Fruit fly (Drosophila melanogaster) whole organism, embryonic: ENCODE results near the gene Ak3.
A peak's percentile ranks its signal among the peaks of the same experiment; 100 is the strongest.

Source experiments
- Ada2b ChIP-seq: fragments of 200-800 bp; sonication (Bioruptor generic); IDR thresholded peaks from 2 replicates; pipeline ENCODE4 v1.3.6; 2022; ENCODE audit warnings: missing biosample characterization, missing genetic modification characterization
- Atf6 ChIP-seq: fragments of 200-800 bp; sonication (Bioruptor generic); IDR thresholded peaks from 2 replicates; pipeline ENCODE4 v1.3.6; 2022; ENCODE audit warnings: missing biosample characterization, missing genetic modification characterization
- BEAF-32 ChIP-seq: fragments of 200-800 bp; sonication (Bioruptor generic); optimal IDR thresholded peaks from 3 replicates; lab custom pipeline; 2017; ENCODE audit warnings: missing biosample characterization, missing genetic modification characterization, mild to moderate bottlenecking, moderate library complexity, missing genetic modification reagents
- Blimp-1 ChIP-seq: fragments of 200-800 bp; sonication (Bioruptor generic); optimal IDR thresholded peaks from 3 replicates; lab custom pipeline; 2018; ENCODE audit warnings: missing biosample characterization, missing genetic modification characterization, mild to moderate bottlenecking, moderate library complexity, missing genetic modification reagents
- CG10274 ChIP-seq: fragments of 200-800 bp; sonication (Bioruptor generic); optimal IDR thresholded peaks from 3 replicates; lab custom pipeline; 2017; ENCODE audit warnings: missing biosample characterization, mild to moderate bottlenecking, missing genetic modification characterization
- CG11398 ChIP-seq: fragments of 200-800 bp; sonication (Bioruptor generic); optimal IDR thresholded peaks from 2 replicates; lab custom pipeline; 2016; ENCODE audit warnings: missing biosample characterization, missing genetic modification characterization
- CG12659 ChIP-seq: fragments of 200-800 bp; sonication (Bioruptor generic); optimal IDR thresholded peaks from 3 replicates; lab custom pipeline; 2017; ENCODE audit warnings: mild to moderate bottlenecking, missing biosample characterization, missing genetic modification reagents, missing genetic modification characterization
- CG14050 ChIP-seq: fragments of 200-800 bp; sonication (Bioruptor generic); IDR thresholded peaks from 3 replicates; pipeline ENCODE4 v1.3.6; 2022; ENCODE audit warnings: missing biosample characterization, missing genetic modification characterization
- CG15479 ChIP-seq: fragments of 200-800 bp; sonication (Bioruptor generic); optimal IDR thresholded peaks from 3 replicates; lab custom pipeline; 2019; ENCODE audit warnings: missing biosample characterization, mild to moderate bottlenecking, missing genetic modification characterization, moderate library complexity
- CG18011 ChIP-seq: fragments of 200-800 bp; sonication (Bioruptor generic); optimal IDR thresholded peaks from 2 replicates; lab custom pipeline; 2017; ENCODE audit warnings: missing biosample characterization, missing genetic modification characterization, mild to moderate bottlenecking, moderate library complexity, missing genotype
- CG18764 ChIP-seq: fragments of 200-800 bp; sonication (Bioruptor generic); optimal IDR thresholded peaks from 3 replicates; lab custom pipeline; 2016; ENCODE audit warnings: missing biosample characterization, missing genetic modification characterization
- CG32767 ChIP-seq: fragments of 200-800 bp; sonication (Bioruptor generic); IDR thresholded peaks from 2 replicates; pipeline ENCODE4 v1.3.6; 2022; ENCODE audit warnings: missing biosample characterization, missing genetic modification characterization
- CG7372 ChIP-seq: fragments of 200-800 bp; sonication (Bioruptor generic); IDR thresholded peaks from 2 replicates; pipeline ENCODE4 v1.3.6; 2022; ENCODE audit warnings: missing biosample characterization, missing genetic modification characterization
- CG7987 ChIP-seq: fragments of 200-800 bp; sonication (Bioruptor generic); optimal IDR thresholded peaks from 2 replicates; lab custom pipeline; 2018; ENCODE audit warnings: missing biosample characterization, mild to moderate bottlenecking, missing genetic modification characterization, moderate library complexity
- CG9727 ChIP-seq: fragments of 200-800 bp; sonication (Bioruptor generic); optimal IDR thresholded peaks from 3 replicates; lab custom pipeline; 2017; ENCODE audit warnings: missing biosample characterization, mild to moderate bottlenecking, missing genetic modification characterization
- CG9797 ChIP-seq: fragments of 200-800 bp; sonication (Bioruptor generic); optimal IDR thresholded peaks from 3 replicates; lab custom pipeline; 2018; ENCODE audit warnings: missing biosample characterization, mild to moderate bottlenecking, missing genetic modification characterization
- CTCF ChIP-seq: fragments of 200-800 bp; sonication (Bioruptor generic); optimal IDR thresholded peaks from 2 replicates; lab custom pipeline; 2017; ENCODE audit warnings: missing biosample characterization, mild to moderate bottlenecking, missing genetic modification characterization, moderate library complexity
- D19A ChIP-seq: fragments of 200-800 bp; optimal IDR thresholded peaks from 3 replicates; lab custom pipeline; 2019; ENCODE audit warnings: missing biosample characterization, mild to moderate bottlenecking, missing genetic modification characterization, moderate library complexity
- Dip3 ChIP-seq: fragments of 200-800 bp; sonication (Bioruptor generic); optimal IDR thresholded peaks from 3 replicates; lab custom pipeline; 2016; ENCODE audit warnings: missing biosample characterization, missing genetic modification characterization
- Dll ChIP-seq: fragments of 200-800 bp; sonication (Bioruptor generic); IDR thresholded peaks from 4 replicates; pipeline ENCODE4 v1.3.6; 2022; ENCODE audit warnings: missing biosample characterization, missing genetic modification characterization; ENCODE audit not compliant: partially characterized antibody
- Doc3 ChIP-seq: fragments of 200-800 bp; sonication (Bioruptor generic); IDR thresholded peaks from 3 replicates; pipeline ENCODE4 v1.3.6; 2022; ENCODE audit warnings: missing biosample characterization, missing genetic modification characterization; ENCODE audit not compliant: partially characterized antibody
- Dp ChIP-seq: fragments of 200-800 bp; sonication (Bioruptor generic); optimal IDR thresholded peaks from 2 replicates; lab custom pipeline; 2018; ENCODE audit warnings: missing biosample characterization, mild to moderate bottlenecking, missing genetic modification characterization, moderate library complexity
- Drgx ChIP-seq: fragments of 200-800 bp; sonication (Bioruptor generic); IDR thresholded peaks from 2 replicates; pipeline ENCODE4 v1.3.6; 2022; ENCODE audit warnings: missing biosample characterization, missing genetic modification characterization
- HLHmδ ChIP-seq: fragments of 200-800 bp; sonication (Bioruptor generic); optimal IDR thresholded peaks from 2 replicates; lab custom pipeline; 2018; ENCODE audit warnings: missing biosample characterization, mild to moderate bottlenecking, missing genetic modification characterization, moderate library complexity
- Lhr ChIP-seq: fragments of 200-800 bp; sonication (Bioruptor generic); optimal IDR thresholded peaks from 3 replicates; lab custom pipeline; 2017; ENCODE audit warnings: mild to moderate bottlenecking, missing biosample characterization, missing genetic modification reagents, missing genetic modification characterization
- MTF-1 ChIP-seq: fragments of 200-800 bp; sonication (Bioruptor generic); optimal IDR thresholded peaks from 2 replicates; lab custom pipeline; 2018; ENCODE audit warnings: missing biosample characterization, mild to moderate bottlenecking, missing genetic modification characterization, borderline replicate concordance
- Mes4 ChIP-seq: fragments of 200-800 bp; sonication (Bioruptor generic); optimal IDR thresholded peaks from 2 replicates; lab custom pipeline; 2016; ENCODE audit warnings: missing biosample characterization, missing genetic modification characterization
- Stat92E ChIP-seq, 3 experiments: fragments of >200 bp in 2 of 3; fragments of 200-800 bp in 1 of 3; sonication (Bioruptor generic) in 1 of 3; optimal IDR thresholded peaks; 2 replicates each; lab custom pipeline; 2017 to 2019; ENCODE audit warnings: missing biosample characterization in 3 of 3, missing genetic modification characterization in 3 of 3, mild to moderate bottlenecking in 1 of 3, moderate library complexity in 1 of 3
- Usf ChIP-seq: fragments of 200-800 bp; sonication (Bioruptor generic); optimal IDR thresholded peaks from 2 replicates; lab custom pipeline; 2017; ENCODE audit warnings: missing genotype, missing biosample characterization, missing genetic modification characterization
- aop ChIP-seq: fragments of 200-800 bp; sonication (Bioruptor generic); IDR thresholded peaks from 2 replicates; pipeline ENCODE4 v1.3.6; 2022; ENCODE audit warnings: missing biosample characterization, missing genetic modification characterization
- br ChIP-seq: fragments of >200 bp; optimal IDR thresholded peaks from 2 replicates; lab custom pipeline; 2017
- cato ChIP-seq: fragments of 200-800 bp; sonication (Bioruptor generic); optimal IDR thresholded peaks from 2 replicates; lab custom pipeline; 2016; ENCODE audit warnings: missing biosample characterization, missing genetic modification characterization, borderline replicate concordance
- cwo ChIP-seq: fragments of 200-800 bp; sonication (Bioruptor generic); optimal IDR thresholded peaks from 3 replicates; lab custom pipeline; 2017; ENCODE audit warnings: missing biosample characterization, missing genetic modification characterization, mild to moderate bottlenecking, moderate library complexity, missing genetic modification reagents
- gsb ChIP-seq: fragments of 200-800 bp; sonication (Bioruptor generic); IDR thresholded peaks from 2 replicates; pipeline ENCODE4 v1.3.6; 2022; ENCODE audit warnings: missing biosample characterization, missing genetic modification characterization
- hb ChIP-seq: fragments of 200-800 bp; sonication (Bioruptor generic); IDR thresholded peaks from 3 replicates; pipeline ENCODE4 v1.3.6; 2022; ENCODE audit warnings: missing biosample characterization, missing genetic modification characterization; ENCODE audit not compliant: partially characterized antibody
- ind ChIP-seq: fragments of 200-800 bp; sonication (Bioruptor generic); optimal IDR thresholded peaks from 3 replicates; lab custom pipeline; 2016; ENCODE audit warnings: missing biosample characterization, missing genetic modification characterization
- insv ChIP-seq, 2 experiments: fragments of 200-800 bp; sonication (Bioruptor generic); optimal IDR thresholded peaks; 3 replicates each; lab custom pipeline; 2016 to 2018; ENCODE audit warnings: missing biosample characterization in 2 of 2, missing genetic modification characterization in 2 of 2
- knrl ChIP-seq: fragments of 200-800 bp; sonication (Bioruptor generic); IDR thresholded peaks from 3 replicates; pipeline ENCODE4 v1.3.6; 2022; ENCODE audit warnings: missing biosample characterization, missing genetic modification characterization; ENCODE audit not compliant: partially characterized antibody
- maf-S ChIP-seq: fragments of 200-800 bp; sonication (Bioruptor generic); optimal IDR thresholded peaks from 2 replicates; lab custom pipeline; 2016; ENCODE audit warnings: missing biosample characterization, missing genetic modification characterization
- mirr ChIP-seq: fragments of 200-800 bp; sonication (Bioruptor generic); optimal IDR thresholded peaks from 3 replicates; lab custom pipeline; 2018; ENCODE audit warnings: missing biosample characterization, mild to moderate bottlenecking, missing genetic modification characterization
- pfk ChIP-seq: fragments of 200-800 bp; sonication (Bioruptor generic); optimal IDR thresholded peaks from 2 replicates; lab custom pipeline; 2018; ENCODE audit warnings: missing biosample characterization, mild to moderate bottlenecking, missing genetic modification characterization, moderate library complexity
- psq ChIP-seq: fragments of 200-800 bp; sonication (Bioruptor generic); optimal IDR thresholded peaks from 2 replicates; lab custom pipeline; 2017; ENCODE audit warnings: missing biosample characterization, missing genetic modification characterization
- pum ChIP-seq: fragments of 200-800 bp; sonication (Bioruptor generic); optimal IDR thresholded peaks from 2 replicates; lab custom pipeline; 2016; ENCODE audit warnings: missing biosample characterization, missing genetic modification characterization
- run ChIP-seq: fragments of 200-800 bp; sonication (Bioruptor generic); optimal IDR thresholded peaks from 3 replicates; lab custom pipeline; 2018; ENCODE audit warnings: missing biosample characterization, mild to moderate bottlenecking, missing genetic modification characterization
- slbo ChIP-seq: fragments of 200-800 bp; sonication (Bioruptor generic); IDR thresholded peaks from 2 replicates; pipeline ENCODE4 v1.3.6; 2022; ENCODE audit warnings: missing biosample characterization, missing genetic modification characterization
- slp2 ChIP-seq: fragments of 200-800 bp; sonication (Bioruptor generic); optimal IDR thresholded peaks from 2 replicates; lab custom pipeline; 2016; ENCODE audit warnings: missing biosample characterization, missing genetic modification characterization
- stwl ChIP-seq: fragments of 200-800 bp; sonication (Bioruptor generic); optimal IDR thresholded peaks from 3 replicates; lab custom pipeline; 2018; ENCODE audit warnings: missing biosample characterization, mild to moderate bottlenecking, missing genetic modification characterization, moderate library complexity
- tup ChIP-seq: fragments of 200-800 bp; sonication (Bioruptor generic); optimal IDR thresholded peaks from 2 replicates; lab custom pipeline; 2016; ENCODE audit warnings: missing biosample characterization, mild to moderate bottlenecking, missing genetic modification characterization, moderate library complexity
- tx ChIP-seq: fragments of 200-800 bp; sonication (Bioruptor generic); optimal IDR thresholded peaks from 2 replicates; lab custom pipeline; 2016; ENCODE audit warnings: missing biosample characterization, missing genetic modification characterization

Ak3 gene

DNA sequence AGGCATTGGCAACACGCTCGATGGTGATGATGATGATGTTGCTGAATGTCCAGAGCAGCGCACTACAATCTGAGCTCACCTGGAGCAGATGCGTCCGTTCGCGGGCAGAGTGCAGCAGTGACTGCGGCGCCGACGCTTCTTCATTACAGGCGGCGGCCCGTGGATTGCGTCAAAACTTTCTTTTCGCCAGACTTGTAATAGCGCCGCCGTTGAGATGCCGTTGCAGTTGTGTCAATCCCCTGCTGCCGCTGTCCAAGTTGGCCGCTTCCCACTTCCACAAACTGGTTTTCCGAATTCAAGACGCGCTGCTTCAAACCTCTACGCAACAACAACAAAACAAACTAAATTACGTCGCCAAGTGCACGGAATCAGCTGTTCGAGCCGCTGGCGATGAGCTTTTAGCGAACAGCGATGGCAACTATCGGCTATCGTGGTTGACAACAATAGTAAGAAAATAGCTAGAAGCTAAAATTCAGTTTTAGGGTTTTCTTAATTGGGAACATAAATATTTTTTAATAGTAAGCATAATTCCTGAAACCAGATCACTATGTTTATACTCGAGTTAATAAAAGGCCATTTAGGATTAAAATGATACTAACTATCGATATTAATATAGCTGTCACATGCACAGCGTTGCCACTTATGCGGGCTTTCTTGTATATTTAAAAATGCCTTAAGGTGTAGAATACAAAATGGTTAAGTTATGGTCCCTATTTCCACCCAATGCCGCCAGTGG lies 7.4 kb downstream of the Ak3 start, which contains the start of gene Tpc1 (continued):
- TF ChIP-seq MTF-1: no peak
- TF ChIP-seq CG11398 (GFP tag; lab: Kevin White, UChicago): no peak
- TF ChIP-seq cato (GFP tag; lab: Kevin White, UChicago): no peak
- no peak for TF ChIP-seq CG14050 (GFP tag; lab: Robert Waterston, UW)
- no peak for TF ChIP-seq Mes4 (GFP tag; lab: Kevin White, UChicago)
- TF ChIP-seq BEAF-32: peak; percentile 95
- TF ChIP-seq Stat92E (GFP tag; optimal IDR thresholded peaks at IDR 0.05; lab: Kevin White, UChicago): peak in 1 of 3 experiments; percentile 54
- TF ChIP-seq run (tag; lab: Kevin White, UChicago): no peak
- TF ChIP-seq br: no peak
- TF ChIP-seq hb: peak; percentile 71
- peak; percentile 89 for TF ChIP-seq Dp
- no peak for TF ChIP-seq CTCF
- no peak for TF ChIP-seq mirr (GFP tag; lab: Kevin White, UChicago)
- peak; percentile 26 for TF ChIP-seq tx (GFP tag; lab: Kevin White, UChicago)
- no peak for TF ChIP-seq Atf6 (GFP tag; lab: Robert Waterston, UW)
- TF ChIP-seq D19A (tag; lab: Kevin White, UChicago): no peak
- peak; percentile 36 for TF ChIP-seq HLHmδ (GFP tag; lab: Kevin White, UChicago)
- TF ChIP-seq cwo (GFP tag; lab: Kevin White, UChicago): no peak
- TF ChIP-seq CG32767 (GFP tag; lab: Robert Waterston, UW): no peak
- TF ChIP-seq Usf (GFP tag; lab: Kevin White, UChicago): no peak
- TF ChIP-seq pum (GFP tag; lab: Kevin White, UChicago): peak; percentile 27
- TF ChIP-seq Ada2b: no peak
- peak; percentile 46; the same call in 1 of the 2 replicates for TF ChIP-seq slbo (GFP tag; lab: Robert Waterston, UW)
- TF ChIP-seq CG7372 (GFP tag; lab: Robert Waterston, UW): no peak
- TF ChIP-seq CG10274 (GFP tag; lab: Kevin White, UChicago): no peak
- no peak for TF ChIP-seq CG18764 (GFP tag; lab: Kevin White, UChicago)
- TF ChIP-seq ind (GFP tag; lab: Kevin White, UChicago): peak; percentile 14
- TF ChIP-seq psq: no peak
- TF ChIP-seq maf-S: peak; percentile 41
- TF ChIP-seq CG7987 (GFP tag; lab: Kevin White, UChicago): no peak
- TF ChIP-seq Dip3 (GFP tag; lab: Kevin White, UChicago): peak; percentile 40
- TF ChIP-seq Drgx (GFP tag; lab: Robert Waterston, UW): no peak
- no peak for TF ChIP-seq insv (GFP tag; optimal IDR thresholded peaks at IDR 0.05; lab: Kevin White, UChicago)
- peak; percentile 83 for TF ChIP-seq Blimp-1 (GFP tag; lab: Kevin White, UChicago)
- TF ChIP-seq knrl (GFP tag; lab: Robert Waterston, UW): peak; percentile 90
- no peak for TF ChIP-seq gsb (GFP tag; lab: Robert Waterston, UW)
- TF ChIP-seq CG12659 (GFP tag; lab: Kevin White, UChicago): peak; percentile 36
- TF ChIP-seq CG9727: no peak
- no peak for TF ChIP-seq slp2 (GFP tag; lab: Kevin White, UChicago)
- peak; percentile 36 for TF ChIP-seq stwl (tag; lab: Kevin White, UChicago)
- TF ChIP-seq aop (GFP tag; lab: Robert Waterston, UW): no peak
- TF ChIP-seq CG18011 (GFP tag; lab: Kevin White, UChicago): no peak
- peak; percentile 26 for TF ChIP-seq CG9797 (GFP tag; lab: Kevin White, UChicago)
- no peak for TF ChIP-seq tup (GFP tag; lab: Kevin White, UChicago)
- TF ChIP-seq Doc3 (GFP tag; lab: Robert Waterston, UW): peak; percentile 90
- no peak for TF ChIP-seq CG15479 (GFP tag; lab: Kevin White, UChicago)
- peak; percentile 21 for TF ChIP-seq Lhr (GFP tag; lab: Kevin White, UChicago)
- peak; percentile 98 for TF ChIP-seq Dll (GFP tag; lab: Robert Waterston, UW)
- no peak for TF ChIP-seq pfk
